Worm (Caenorhabditis elegans) whole organism, young adult: Measurements from ENCODE around the gene srd-36.

ENCODE experiments used
- B0261.1 ChIP-seq: sonication (generic microtip); optimal IDR thresholded peaks from 2 replicates; lab custom pipeline; 2016; ENCODE audit warnings: mild to moderate bottlenecking, missing genetic modification characterization, moderate library complexity, missing compliant biosample characterization
- D2030.7 ChIP-seq: fragments of 200-800 bp; sonication (Bioruptor generic); IDR thresholded peaks from 2 replicates; pipeline ENCODE4 v1.3.6; 2022; ENCODE audit warnings: missing genetic modification reagents, missing genetic modification characterization, missing compliant biosample characterization
- F10E7.11 ChIP-seq: sonication (generic microtip); optimal IDR thresholded peaks from 2 replicates; lab custom pipeline; 2017; ENCODE audit warnings: mild to moderate bottlenecking, missing genetic modification characterization, moderate library complexity, missing compliant biosample characterization
- F37B4.10 ChIP-seq: fragments of 200-800 bp; sonication (Bioruptor generic); IDR thresholded peaks from 2 replicates; pipeline ENCODE4 v1.3.6; 2022; ENCODE audit warnings: missing genetic modification characterization, missing compliant biosample characterization
- F39B2.1 ChIP-seq: fragments of 200-800 bp; sonication (Bioruptor generic); IDR thresholded peaks from 2 replicates; pipeline ENCODE4 v1.3.6; 2022; ENCODE audit warnings: missing genetic modification reagents, missing genetic modification characterization, missing compliant biosample characterization
- F49E8.2 ChIP-seq: sonication (generic microtip); optimal IDR thresholded peaks from 3 replicates; lab custom pipeline; 2017; ENCODE audit warnings: missing genetic modification characterization, mild to moderate bottlenecking, missing compliant biosample characterization, antibody characterized with exemption, moderate library complexity; ENCODE audit not compliant: insufficient read depth
- K11D2.4 ChIP-seq: fragments of 200-800 bp; sonication (Bioruptor generic); IDR thresholded peaks from 2 replicates; pipeline ENCODE4 v1.3.6; 2022; ENCODE audit warnings: missing genetic modification reagents, missing genetic modification characterization, missing compliant biosample characterization
- aptf-3 ChIP-seq: fragments of 200-800 bp; sonication (Bioruptor generic); IDR thresholded peaks from 2 replicates; pipeline ENCODE4 v1.3.6; 2022; ENCODE audit warnings: missing genetic modification characterization, missing compliant biosample characterization
- attf-3 ChIP-seq: fragments of 200-800 bp; sonication (Bioruptor generic); conservative IDR thresholded peaks from 2 replicates; pipeline ENCODE4 v1.3.6; 2022; ENCODE audit warnings: missing genetic modification reagents, missing genetic modification characterization, missing compliant biosample characterization
- attf-5 ChIP-seq: fragments of 200-800 bp; sonication (Bioruptor generic); optimal IDR thresholded peaks from 2 replicates; lab custom pipeline; 2018; ENCODE audit warnings: mild to moderate bottlenecking, missing genetic modification characterization, missing compliant biosample characterization
- ccch-3 ChIP-seq: fragments of 200-800 bp; sonication (Bioruptor generic); optimal IDR thresholded peaks from 2 replicates; lab custom pipeline; 2018; ENCODE audit warnings: mild to moderate bottlenecking, missing genetic modification characterization, missing compliant biosample characterization
- cebp-1 ChIP-seq, 2 experiments: fragments of 200-800 bp in 1 of 2; sonication (Bioruptor generic) in 1 of 2; sonication (generic microtip) in 1 of 2; IDR thresholded peaks in 1 of 2; optimal IDR thresholded peaks in 1 of 2; 2 replicates each; pipeline versions ENCODE4 v1.3.6 to Lab custom; 2017 to 2022; ENCODE audit warnings: missing compliant biosample characterization in 2 of 2, missing genetic modification characterization in 2 of 2, mild to moderate bottlenecking in 1 of 2, missing genetic modification reagents in 1 of 2, moderate library complexity in 1 of 2
- ceh-27 ChIP-seq: fragments of 200-800 bp; sonication (Bioruptor generic); optimal IDR thresholded peaks from 2 replicates; lab custom pipeline; 2018; ENCODE audit warnings: mild to moderate bottlenecking, missing genetic modification characterization, moderate library complexity, missing compliant biosample characterization
- ceh-58 ChIP-seq: fragments of 200-800 bp; sonication (Bioruptor generic); IDR thresholded peaks from 2 replicates; pipeline ENCODE4 v1.3.6; 2022; ENCODE audit warnings: missing genetic modification characterization, missing compliant biosample characterization
- dox-1 ChIP-seq: fragments of 200-800 bp; sonication (Bioruptor generic); IDR thresholded peaks from 2 replicates; pipeline ENCODE4 v1.3.6; 2022; ENCODE audit warnings: missing genetic modification reagents, missing genetic modification characterization, missing compliant biosample characterization
- dpff-1 ChIP-seq: sonication (generic microtip); optimal IDR thresholded peaks from 2 replicates; lab custom pipeline; 2017; ENCODE audit warnings: mild to moderate bottlenecking, missing genetic modification characterization, missing compliant biosample characterization
- egl-18 ChIP-seq: fragments of 200-800 bp; sonication (Bioruptor generic); IDR thresholded peaks from 2 replicates; pipeline ENCODE4 v1.3.6; 2022; ENCODE audit warnings: missing genetic modification reagents, missing genetic modification characterization, missing compliant biosample characterization
- him-1 ChIP-seq: sonication (generic microtip); optimal IDR thresholded peaks from 2 replicates; lab custom pipeline; 2016; ENCODE audit warnings: missing genotype, missing genetic modification reagents, missing genetic modification characterization, missing compliant biosample characterization
- hlh-26 ChIP-seq: fragments of 200-800 bp; sonication (Bioruptor generic); conservative IDR thresholded peaks from 2 replicates; pipeline ENCODE4 v1.3.6; 2022; ENCODE audit warnings: missing genetic modification reagents, missing genetic modification characterization, missing compliant biosample characterization
- hmg-1.2 ChIP-seq: fragments of 200-800 bp; sonication (Bioruptor generic); IDR thresholded peaks from 2 replicates; pipeline ENCODE4 v1.3.6; 2022; ENCODE audit warnings: missing genetic modification reagents, missing genetic modification characterization, missing compliant biosample characterization
- hrde-1 ChIP-seq: sonication (generic microtip); optimal IDR thresholded peaks from 2 replicates; lab custom pipeline; 2016; ENCODE audit warnings: missing genetic modification characterization, mild to moderate bottlenecking, missing compliant biosample characterization, moderate library complexity, missing genotype, missing genetic modification reagents, borderline replicate concordance
- hsf-1 ChIP-seq: fragments of 200-800 bp; sonication (Bioruptor generic); IDR thresholded peaks from 2 replicates; pipeline ENCODE4 v1.3.6; 2022; ENCODE audit warnings: missing genetic modification reagents, missing genetic modification characterization, missing compliant biosample characterization
- let-607 ChIP-seq, 2 experiments: fragments of 200-800 bp in 1 of 2; sonication (Bioruptor generic) in 1 of 2; sonication (generic microtip) in 1 of 2; optimal IDR thresholded peaks; 2 replicates each; lab custom pipeline; 2016 to 2018; ENCODE audit warnings: mild to moderate bottlenecking in 2 of 2, missing compliant biosample characterization in 2 of 2, missing genetic modification characterization in 2 of 2, moderate library complexity in 2 of 2, missing genotype in 1 of 2
- lsl-1 ChIP-seq: fragments of 200-800 bp; sonication (Bioruptor generic); optimal IDR thresholded peaks from 2 replicates; lab custom pipeline; 2018; ENCODE audit warnings: mild to moderate bottlenecking, missing genetic modification characterization, moderate library complexity, missing compliant biosample characterization
- madf-8 ChIP-seq: fragments of 200-800 bp; sonication (Bioruptor generic); conservative IDR thresholded peaks from 2 replicates; pipeline ENCODE4 v1.3.6; 2022; ENCODE audit warnings: missing genetic modification reagents, missing genetic modification characterization, missing compliant biosample characterization
- mcd-1 ChIP-seq: fragments of 200-800 bp; sonication (Bioruptor generic); IDR thresholded peaks from 2 replicates; pipeline ENCODE4 v1.3.6; 2022; ENCODE audit warnings: missing genetic modification reagents, missing genetic modification characterization, missing compliant biosample characterization
- mel-28 ChIP-seq: sonication (generic microtip); optimal IDR thresholded peaks from 2 replicates; lab custom pipeline; 2016; ENCODE audit warnings: borderline replicate concordance, mild to moderate bottlenecking, missing genetic modification characterization, missing compliant biosample characterization
- nhr-179 ChIP-seq: sonication (generic microtip); optimal IDR thresholded peaks from 2 replicates; lab custom pipeline; 2016; ENCODE audit warnings: mild to moderate bottlenecking, missing genetic modification characterization, missing compliant biosample characterization
- nhr-80 ChIP-seq: sonication (generic microtip); optimal IDR thresholded peaks from 2 replicates; lab custom pipeline; 2016; ENCODE audit warnings: missing genetic modification characterization, missing compliant biosample characterization
- pha-4 ChIP-seq: fragments of 150-350 bp; sonication (generic microtip); optimal IDR thresholded peaks from 2 replicates; lab custom pipeline; 2014; ENCODE audit warnings: missing biosample characterization, missing genetic modification reagents, missing genetic modification characterization
- rpc-1 ChIP-seq, 2 experiments: fragments of 150-350 bp in 1 of 2; sonication (generic microtip) in 1 of 2; optimal IDR thresholded peaks; 2 replicates each; lab custom pipeline; 2014 to 2018; ENCODE audit warnings: missing biosample characterization in 1 of 2, missing genetic modification characterization in 1 of 2, missing genetic modification reagents in 1 of 2, missing genotype in 1 of 2
- somi-1 ChIP-seq: fragments of 200-800 bp; sonication (Bioruptor generic); optimal IDR thresholded peaks from 2 replicates; lab custom pipeline; 2018; ENCODE audit warnings: mild to moderate bottlenecking, missing genetic modification characterization, missing compliant biosample characterization
- tbp1 ChIP-seq: fragments of 200-800 bp; sonication (Bioruptor generic); optimal IDR thresholded peaks from 2 replicates; lab custom pipeline; 2018; ENCODE audit warnings: mild to moderate bottlenecking, missing genetic modification characterization, missing compliant biosample characterization
- unc-130 ChIP-seq: sonication (generic microtip); optimal IDR thresholded peaks from 2 replicates; lab custom pipeline; 2016; ENCODE audit warnings: missing genetic modification reagents, missing genetic modification characterization, missing compliant biosample characterization
- unc-62 ChIP-seq: fragments of 150-350 bp; optimal IDR thresholded peaks from 2 replicates; lab custom pipeline; 2014; ENCODE audit warnings: missing biosample characterization, missing genetic modification reagents, missing genetic modification characterization
- ztf-18 ChIP-seq: sonication (generic microtip); optimal IDR thresholded peaks from 2 replicates; lab custom pipeline; 2016; ENCODE audit warnings: missing genotype, mild to moderate bottlenecking, missing genetic modification characterization, missing compliant biosample characterization
- ztf-26 ChIP-seq: sonication (generic microtip); optimal IDR thresholded peaks from 2 replicates; lab custom pipeline; 2017; ENCODE audit warnings: missing genetic modification characterization, missing compliant biosample characterization

srd-36 gene

ce11 chrX:13328868-13329267 is 34.3 kb upstream of the srd-36 start (continued):
- TF ChIP-seq cebp-1 (GFP tag; IDR thresholded peaks at IDR 0.05; lab: Robert Waterston, UW) (no peak), cebp-1 (tag; optimal IDR thresholded peaks at IDR 0.05; lab: Kevin White, UChicago) (peak; percentile 52), ccch-3 (GFP tag; lab: Kevin White, UChicago) (no peak), mcd-1 (GFP tag; lab: Robert Waterston, UW) (peak; percentile 76), ceh-27 (GFP tag; lab: Kevin White, UChicago) (peak; percentile 14), unc-62 (GFP tag; lab: Kevin White, UChicago) (peak; percentile 36), nhr-179 (tag; lab: Kevin White, UChicago) (no peak), let-607 (tag; optimal IDR thresholded peaks at IDR 0.05; lab: Kevin White, UChicago) (no peak), hmg-1.2 (GFP tag; lab: Robert Waterston, UW) (peak; percentile 67)

- TF ChIP-seq cebp-1 (GFP tag; IDR thresholded peaks at IDR 0.05; lab: Robert Waterston, UW), result no peak
- TF ChIP-seq cebp-1 (tag; optimal IDR thresholded peaks at IDR 0.05; lab: Kevin White, UChicago), result peak; percentile 8
- no peak for TF ChIP-seq hsf-1 (GFP tag; lab: Robert Waterston, UW)
- peak; percentile 1 for TF ChIP-seq tbp1 (GFP tag; lab: Kevin White, UChicago)
- no peak for TF ChIP-seq F49E8.2 (tag; lab: Kevin White, UChicago)
- peak in 1 of 2 experiments; percentile 4 for TF ChIP-seq let-607 (tag; optimal IDR thresholded peaks at IDR 0.05; lab: Kevin White, UChicago)
- TF ChIP-seq aptf-3 (GFP tag; lab: Robert Waterston, UW), result no peak
- 0 out of 2 replicates have a peak, but pooled peaks have one; percentile 14 for TF ChIP-seq K11D2.4 (GFP tag; lab: Robert Waterston, UW)
- no peak for TF ChIP-seq him-1 (tag; lab: Kevin White, UChicago)
- TF ChIP-seq F10E7.11 (tag; lab: Kevin White, UChicago), result no peak
- TF ChIP-seq nhr-80 (tag; lab: Kevin White, UChicago), result peak; percentile 64
- no peak for TF ChIP-seq unc-130
- no peak for TF ChIP-seq hlh-26 (GFP tag; lab: Robert Waterston, UW)
Measured at ce11 chrX:13328034-13328433, 33.5 kb upstream of the srd-36 start, which contains the start of gene sir-2.2. Gene sir-2.2 (plus strand): TSS chrX:13328067.

ce11 chrX:13325039-13325438 is 30.5 kb upstream of the srd-36 start:
- TF ChIP-seq ceh-27 (GFP tag; lab: Kevin White, UChicago), result no peak
- TF ChIP-seq somi-1 (GFP tag; lab: Kevin White, UChicago), result peak; percentile 30

- TF ChIP-seq pha-4 (tag; lab: Kevin White, UChicago) (no peak), madf-8 (GFP tag; lab: Robert Waterston, UW) (no peak), F37B4.10 (GFP tag; lab: Robert Waterston, UW) (no peak), somi-1 (GFP tag; lab: Kevin White, UChicago) (no peak), lsl-1 (GFP tag; lab: Kevin White, UChicago) (no peak), cebp-1 (GFP tag; IDR thresholded peaks at IDR 0.05; lab: Robert Waterston, UW) (no peak), cebp-1 (tag; optimal IDR thresholded peaks at IDR 0.05; lab: Kevin White, UChicago) (no peak)
Measured at ce11 chrX:13324326-13324725, 29.8 kb upstream of the srd-36 start.

- TF ChIP-seq B0261.1 (tag; lab: Kevin White, UChicago), result no peak
- TF ChIP-seq D2030.7 (GFP tag; lab: Robert Waterston, UW), result no peak
- TF ChIP-seq ztf-18 (tag; lab: Kevin White, UChicago), result no peak
- TF ChIP-seq dox-1, result no peak
- no peak for TF ChIP-seq mel-28
- no peak for TF ChIP-seq egl-18
- no peak for TF ChIP-seq F10E7.11 (tag; lab: Kevin White, UChicago)
- no peak for TF ChIP-seq dpff-1
- no peak for TF ChIP-seq ceh-58 (GFP tag; lab: Robert Waterston, UW)
- TF ChIP-seq attf-5, result no peak
- no peak for TF ChIP-seq F39B2.1
- TF ChIP-seq rpc-1 (optimal IDR thresholded peaks at IDR 0.05; lab: Kevin White, UChicago), result no peak
- TF ChIP-seq rpc-1 (tag; optimal IDR thresholded peaks at IDR 0.05; lab: Kevin White, UChicago), result no peak
- TF ChIP-seq hrde-1, result no peak
- TF ChIP-seq attf-3 (GFP tag; lab: Robert Waterston, UW), result no peak
- no peak for TF ChIP-seq ztf-26
- TF ChIP-seq, all 124 proteins: peak for 0
Measured at ce11 chrX:13323697-13324096, 29.1 kb upstream of the srd-36 start.
